Worm (Caenorhabditis elegans) whole organism, late embryonic: ENCODE data around the gene M02B7.7.

ENCODE experiments used
- C08G9.2 ChIP-seq: sonication (generic microtip); optimal IDR thresholded peaks from 2 replicates; lab custom pipeline; 2016; ENCODE audit warnings: mild to moderate bottlenecking, missing genetic modification characterization, moderate library complexity, missing compliant biosample characterization
- C38D4.7 ChIP-seq: fragments of 200-800 bp; sonication (Bioruptor generic); optimal IDR thresholded peaks from 2 replicates; lab custom pipeline; 2018; ENCODE audit warnings: mild to moderate bottlenecking, missing genetic modification characterization, moderate library complexity, missing compliant biosample characterization
- K02D7.2 ChIP-seq: sonication (generic microtip); optimal IDR thresholded peaks from 2 replicates; lab custom pipeline; 2017; ENCODE audit warnings: mild to moderate bottlenecking, missing genetic modification characterization, missing compliant biosample characterization
- K09A11.1 ChIP-seq: sonication (generic microtip); optimal IDR thresholded peaks from 2 replicates; lab custom pipeline; 2017; ENCODE audit warnings: antibody characterized with exemption, mild to moderate bottlenecking, missing genetic modification characterization, missing compliant biosample characterization; ENCODE audit not compliant: insufficient read depth
- ceh-14 ChIP-seq: sonication (generic microtip); optimal IDR thresholded peaks from 2 replicates; lab custom pipeline; 2016; ENCODE audit warnings: missing genotype, missing genetic modification characterization, missing compliant biosample characterization
- ceh-18 ChIP-seq: sonication (generic microtip); optimal IDR thresholded peaks from 2 replicates; lab custom pipeline; 2016; ENCODE audit warnings: missing genetic modification characterization, missing compliant biosample characterization
- ceh-2 ChIP-seq: sonication (generic microtip); optimal IDR thresholded peaks from 2 replicates; lab custom pipeline; 2016; ENCODE audit warnings: missing genotype, missing genetic modification characterization, missing compliant biosample characterization
- ceh-22 ChIP-seq: sonication (generic microtip); optimal IDR thresholded peaks from 2 replicates; lab custom pipeline; 2017; ENCODE audit warnings: missing biosample characterization, missing genetic modification characterization
- ceh-24 ChIP-seq: sonication (generic microtip); optimal IDR thresholded peaks from 2 replicates; lab custom pipeline; 2016; ENCODE audit warnings: mild to moderate bottlenecking, missing genetic modification characterization, missing compliant biosample characterization
- ceh-31 ChIP-seq: sonication (generic microtip); optimal IDR thresholded peaks from 2 replicates; lab custom pipeline; 2016; ENCODE audit warnings: missing genetic modification characterization, missing compliant biosample characterization
- ceh-48 ChIP-seq: sonication (generic microtip); optimal IDR thresholded peaks from 2 replicates; lab custom pipeline; 2016; ENCODE audit warnings: missing genetic modification characterization, inconsistent platforms, missing compliant biosample characterization
- ceh-6 ChIP-seq: fragments of 200-800 bp; sonication (Bioruptor generic); optimal IDR thresholded peaks from 2 replicates; lab custom pipeline; 2018; ENCODE audit warnings: mild to moderate bottlenecking, missing genetic modification characterization, missing compliant biosample characterization
- ceh-9 ChIP-seq: sonication (generic microtip); optimal IDR thresholded peaks from 2 replicates; lab custom pipeline; 2016; ENCODE audit warnings: mild to moderate bottlenecking, missing genetic modification characterization, inconsistent platforms, missing compliant biosample characterization
- dmd-4 ChIP-seq: sonication (generic microtip); optimal IDR thresholded peaks from 2 replicates; lab custom pipeline; 2016; ENCODE audit warnings: borderline replicate concordance, missing genetic modification characterization, missing compliant biosample characterization
- elt-2 ChIP-seq: sonication (generic microtip); optimal IDR thresholded peaks from 2 replicates; lab custom pipeline; 2016; ENCODE audit warnings: missing genetic modification reagents, missing genetic modification characterization, missing compliant biosample characterization
- elt-4 ChIP-seq: sonication (generic microtip); optimal IDR thresholded peaks from 2 replicates; lab custom pipeline; 2016; ENCODE audit warnings: missing genetic modification characterization, missing compliant biosample characterization
- fax-1 ChIP-seq: sonication (generic microtip); optimal IDR thresholded peaks from 2 replicates; lab custom pipeline; 2016; ENCODE audit warnings: missing genotype, missing genetic modification characterization, missing compliant biosample characterization
- fkh-10 ChIP-seq: fragments of 150-350 bp; optimal IDR thresholded peaks from 2 replicates; lab custom pipeline; 2014; ENCODE audit warnings: missing biosample characterization, missing genetic modification reagents, missing genetic modification characterization
- fkh-6 ChIP-seq: sonication (generic microtip); optimal IDR thresholded peaks from 2 replicates; lab custom pipeline; 2016; ENCODE audit warnings: missing genetic modification characterization, missing compliant biosample characterization
- hlh-15 ChIP-seq: sonication (generic microtip); optimal IDR thresholded peaks from 2 replicates; lab custom pipeline; 2016; ENCODE audit warnings: missing genetic modification characterization, missing compliant biosample characterization
- hlh-30 ChIP-seq: sonication (generic microtip); optimal IDR thresholded peaks from 2 replicates; lab custom pipeline; 2017; ENCODE audit warnings: antibody characterized with exemption, missing genetic modification characterization, missing compliant biosample characterization; ENCODE audit not compliant: insufficient read depth
- hlh-6 ChIP-seq: sonication (generic microtip); optimal IDR thresholded peaks from 2 replicates; lab custom pipeline; 2016; ENCODE audit warnings: missing genotype, missing genetic modification characterization, missing compliant biosample characterization
- hlh-8 ChIP-seq: sonication (generic microtip); optimal IDR thresholded peaks from 2 replicates; lab custom pipeline; 2016; ENCODE audit warnings: missing genotype, missing genetic modification characterization, missing compliant biosample characterization
- lim-6 ChIP-seq: sonication (generic microtip); optimal IDR thresholded peaks from 2 replicates; lab custom pipeline; 2016; ENCODE audit warnings: missing genetic modification characterization, missing compliant biosample characterization
- lin-11 ChIP-seq: fragments of 200-800 bp; sonication (Bioruptor generic); optimal IDR thresholded peaks from 2 replicates; lab custom pipeline; 2018; ENCODE audit warnings: mild to moderate bottlenecking, missing genetic modification characterization, missing compliant biosample characterization
- madf-2 ChIP-seq: sonication (generic microtip); optimal IDR thresholded peaks from 2 replicates; lab custom pipeline; 2017; ENCODE audit warnings: missing genetic modification characterization, missing compliant biosample characterization
- mec-3 ChIP-seq: sonication (generic microtip); optimal IDR thresholded peaks from 2 replicates; lab custom pipeline; 2016; ENCODE audit warnings: borderline replicate concordance, missing genetic modification characterization, missing compliant biosample characterization
- nfya-1 ChIP-seq: sonication (generic microtip); optimal IDR thresholded peaks from 2 replicates; lab custom pipeline; 2017; ENCODE audit warnings: missing genetic modification characterization, mild to moderate bottlenecking, missing compliant biosample characterization, antibody characterized with exemption, moderate library complexity
- pat-9 ChIP-seq: fragments of 200-800 bp; sonication (Bioruptor generic); optimal IDR thresholded peaks from 2 replicates; lab custom pipeline; 2018; ENCODE audit warnings: mild to moderate bottlenecking, missing genetic modification characterization, moderate library complexity, missing compliant biosample characterization
- pha-4 ChIP-seq: fragments of 150-350 bp; optimal IDR thresholded peaks from 2 replicates; lab custom pipeline; 2018; ENCODE audit warnings: missing biosample characterization, missing genetic modification reagents, missing genetic modification characterization
- rnt-1 ChIP-seq: sonication (generic microtip); optimal IDR thresholded peaks from 2 replicates; lab custom pipeline; 2016; ENCODE audit warnings: missing genetic modification characterization, missing compliant biosample characterization
- sox-4 ChIP-seq: sonication (generic microtip); optimal IDR thresholded peaks from 2 replicates; lab custom pipeline; 2017; ENCODE audit warnings: mild to moderate bottlenecking, missing genetic modification characterization, inconsistent platforms, missing compliant biosample characterization
- tbx-2 ChIP-seq: sonication (generic microtip); optimal IDR thresholded peaks from 2 replicates; lab custom pipeline; 2016; ENCODE audit warnings: missing genetic modification characterization, missing compliant biosample characterization
- ttx-3 ChIP-seq: sonication (generic microtip); optimal IDR thresholded peaks from 2 replicates; lab custom pipeline; 2016; ENCODE audit warnings: missing genetic modification reagents, missing genetic modification characterization, missing compliant biosample characterization
- unc-42 ChIP-seq: sonication (generic microtip); optimal IDR thresholded peaks from 2 replicates; lab custom pipeline; 2016; ENCODE audit warnings: missing genotype, missing genetic modification characterization, missing compliant biosample characterization
- zip-5 ChIP-seq: sonication (generic microtip); optimal IDR thresholded peaks from 2 replicates; lab custom pipeline; 2016; ENCODE audit warnings: missing genetic modification characterization, missing compliant biosample characterization

The M02B7.7 gene

ce11 chrIV:3807092-3807491 lies at the start of gene M02B7.7:
TSS of gene M02B7.7 (minus strand) at chrIV:3807192.
- TF ChIP-seq ceh-18 (tag; lab: Kevin White, UChicago) (no peak), ceh-2 (tag; lab: Kevin White, UChicago) (no peak), madf-2 (tag; lab: Kevin White, UChicago) (no peak), ceh-14 (tag; lab: Kevin White, UChicago) (no peak), hlh-30 (no peak), mec-3 (tag; lab: Kevin White, UChicago) (no peak), sox-4 (tag; lab: Kevin White, UChicago) (no peak), K02D7.2 (tag; lab: Kevin White, UChicago) (no peak), fax-1 (tag; lab: Kevin White, UChicago) (no peak), ceh-9 (no peak), ceh-22 (no peak), C38D4.7 (GFP tag; lab: Kevin White, UChicago) (no peak), unc-42 (tag; lab: Kevin White, UChicago) (no peak), dmd-4 (tag; lab: Kevin White, UChicago) (no peak), fkh-10 (GFP tag; lab: Kevin White, UChicago) (no peak), K09A11.1 (tag; lab: Kevin White, UChicago) (no peak), lin-11 (tag; lab: Kevin White, UChicago) (no peak), elt-2 (no peak), lim-6 (no peak)

- TF ChIP-seq unc-42 (tag; lab: Kevin White, UChicago), result peak; percentile 14
- TF ChIP-seq nfya-1, result peak; percentile 78
- no peak for TF ChIP-seq K02D7.2 (tag; lab: Kevin White, UChicago)
Observed at ce11 chrIV:3856190-3856589, 49.2 kb upstream of the M02B7.7 start.

ce11 chrIV:3855543-3855942 lies 48.6 kb upstream of the M02B7.7 start, which contains the start of gene zag-1:
TSS of gene zag-1 (plus strand) at chrIV:3855843.
- TF ChIP-seq lin-11 (tag; lab: Kevin White, UChicago) (no peak), zip-5 (tag; lab: Kevin White, UChicago) (no peak), hlh-15 (tag; lab: Kevin White, UChicago) (no peak), C08G9.2 (tag; lab: Kevin White, UChicago) (no peak), ceh-14 (tag; lab: Kevin White, UChicago) (no peak), dmd-4 (tag; lab: Kevin White, UChicago) (no peak), mec-3 (tag; lab: Kevin White, UChicago) (no peak), ceh-2 (tag; lab: Kevin White, UChicago) (no peak), ceh-6 (GFP tag; lab: Kevin White, UChicago) (no peak), ceh-48 (tag; lab: Kevin White, UChicago) (no peak), pat-9 (tag; lab: Kevin White, UChicago) (no peak), fkh-10 (GFP tag; lab: Kevin White, UChicago) (no peak), ceh-24 (tag; lab: Kevin White, UChicago) (no peak), ttx-3 (no peak), pha-4 (tag; lab: Kevin White, UChicago) (no peak), hlh-8 (tag; lab: Kevin White, UChicago) (no peak), fkh-6 (tag; lab: Kevin White, UChicago) (no peak), madf-2 (tag; lab: Kevin White, UChicago) (no peak), elt-4 (tag; lab: Kevin White, UChicago) (no peak)

ce11 chrIV:3854606-3855005 lies 47.6 kb upstream of the M02B7.7 start:
- TF ChIP-seq fkh-10 (GFP tag; lab: Kevin White, UChicago) (no peak), hlh-8 (tag; lab: Kevin White, UChicago) (peak; percentile 21), rnt-1 (tag; lab: Kevin White, UChicago) (peak; percentile 16), C08G9.2 (tag; lab: Kevin White, UChicago) (no peak), sox-4 (tag; lab: Kevin White, UChicago) (peak; percentile 1), tbx-2 (tag; lab: Kevin White, UChicago) (peak; percentile 38), hlh-6 (tag; lab: Kevin White, UChicago) (peak; percentile 22), ceh-31 (tag; lab: Kevin White, UChicago) (peak; percentile 33)
